Fruit fly (Drosophila melanogaster) whole organism, embryonic: ENCODE results near the gene CG43051.

Experiments used
- Ada2b ChIP-seq: fragments of 200-800 bp; sonication (Bioruptor generic); IDR thresholded peaks from 2 replicates; pipeline ENCODE4 v1.3.6; 2022; ENCODE audit warnings: missing biosample characterization, missing genetic modification characterization
- Atf3 ChIP-seq: fragments of 200-800 bp; sonication (Bioruptor generic); optimal IDR thresholded peaks from 3 replicates; lab custom pipeline; 2016; ENCODE audit warnings: missing biosample characterization, missing genetic modification characterization
- CG10431 ChIP-seq: fragments of 200-800 bp; sonication (Bioruptor generic); optimal IDR thresholded peaks from 3 replicates; lab custom pipeline; 2018; ENCODE audit warnings: missing biosample characterization, mild to moderate bottlenecking, missing genetic modification characterization
- CG10654 ChIP-seq: fragments of 200-800 bp; sonication (Bioruptor generic); optimal IDR thresholded peaks from 2 replicates; lab custom pipeline; 2016; ENCODE audit warnings: missing biosample characterization, missing genetic modification characterization
- CG13123 ChIP-seq: fragments of 200-800 bp; sonication (Bioruptor generic); optimal IDR thresholded peaks from 2 replicates; lab custom pipeline; 2016; ENCODE audit warnings: missing biosample characterization, missing genetic modification characterization
- CG13424 ChIP-seq: fragments of 200-800 bp; sonication (Bioruptor generic); optimal IDR thresholded peaks from 2 replicates; lab custom pipeline; 2019; ENCODE audit warnings: missing biosample characterization, mild to moderate bottlenecking, missing genetic modification characterization, moderate library complexity
- CG14860 ChIP-seq: fragments of 200-800 bp; sonication (Bioruptor generic); IDR thresholded peaks from 3 replicates; pipeline ENCODE4 v1.3.6; 2022; ENCODE audit warnings: missing biosample characterization, missing genetic modification characterization; ENCODE audit not compliant: partially characterized antibody
- CG15269 ChIP-seq: fragments of 200-800 bp; sonication (Bioruptor generic); optimal IDR thresholded peaks from 2 replicates; lab custom pipeline; 2018; ENCODE audit warnings: missing biosample characterization, mild to moderate bottlenecking, missing genetic modification characterization, moderate library complexity
- CG15601 ChIP-seq: fragments of 200-800 bp; sonication (Bioruptor generic); optimal IDR thresholded peaks from 3 replicates; lab custom pipeline; 2019; ENCODE audit warnings: missing biosample characterization, mild to moderate bottlenecking, missing genetic modification characterization, moderate library complexity
- CG15696 ChIP-seq: fragments of 200-800 bp; sonication (Bioruptor generic); optimal IDR thresholded peaks from 2 replicates; lab custom pipeline; 2019; ENCODE audit warnings: missing biosample characterization, mild to moderate bottlenecking, missing genetic modification characterization, moderate library complexity
- CG17359 ChIP-seq: fragments of 200-800 bp; sonication (Bioruptor generic); optimal IDR thresholded peaks from 3 replicates; lab custom pipeline; 2018; ENCODE audit warnings: missing biosample characterization, mild to moderate bottlenecking, missing genetic modification characterization, moderate library complexity
- CG17568 ChIP-seq: fragments of 200-800 bp; sonication (Bioruptor generic); optimal IDR thresholded peaks from 2 replicates; lab custom pipeline; 2018; ENCODE audit warnings: missing biosample characterization, mild to moderate bottlenecking, missing genetic modification characterization, moderate library complexity
- CG18262 ChIP-seq: fragments of 200-800 bp; optimal IDR thresholded peaks from 3 replicates; lab custom pipeline; 2019; ENCODE audit warnings: missing biosample characterization, mild to moderate bottlenecking, missing genetic modification characterization, moderate library complexity
- CG2129 ChIP-seq: fragments of 200-800 bp; sonication (Bioruptor generic); IDR thresholded peaks from 2 replicates; pipeline ENCODE4 v1.3.6; 2022; ENCODE audit warnings: missing biosample characterization, missing genetic modification characterization; ENCODE audit not compliant: partially characterized antibody
- CG3163 ChIP-seq: fragments of 200-800 bp; sonication (Bioruptor generic); optimal IDR thresholded peaks from 3 replicates; lab custom pipeline; 2016; ENCODE audit warnings: missing biosample characterization, missing genetic modification characterization
- CG3407 ChIP-seq: fragments of 200-800 bp; sonication (Bioruptor generic); optimal IDR thresholded peaks from 2 replicates; lab custom pipeline; 2018; ENCODE audit warnings: missing biosample characterization, mild to moderate bottlenecking, missing genetic modification characterization
- CG3995 ChIP-seq: fragments of 200-800 bp; sonication (Bioruptor generic); optimal IDR thresholded peaks from 3 replicates; lab custom pipeline; 2016; ENCODE audit warnings: missing biosample characterization, missing genetic modification characterization
- CG6765 ChIP-seq: fragments of 200-800 bp; sonication (Bioruptor generic); optimal IDR thresholded peaks from 3 replicates; lab custom pipeline; 2017; ENCODE audit warnings: missing biosample characterization, mild to moderate bottlenecking, missing genetic modification characterization
- CG6813 ChIP-seq: fragments of 200-800 bp; sonication (Bioruptor generic); optimal IDR thresholded peaks from 2 replicates; lab custom pipeline; 2017; ENCODE audit warnings: missing biosample characterization, missing genetic modification characterization, mild to moderate bottlenecking, moderate library complexity, missing genetic modification reagents
- CG8478 ChIP-seq: fragments of >200 bp; optimal IDR thresholded peaks from 2 replicates; lab custom pipeline; 2018
- CG8944 ChIP-seq: fragments of 200-800 bp; sonication (Bioruptor generic); optimal IDR thresholded peaks from 3 replicates; lab custom pipeline; 2016; ENCODE audit warnings: missing biosample characterization, missing genetic modification characterization
- CG9215 ChIP-seq: fragments of 200-800 bp; sonication (Bioruptor generic); IDR thresholded peaks from 2 replicates; pipeline ENCODE4 v1.3.6; 2022; ENCODE audit warnings: missing biosample characterization, missing genetic modification characterization
- D19B ChIP-seq: fragments of 200-800 bp; sonication (Bioruptor generic); optimal IDR thresholded peaks from 2 replicates; lab custom pipeline; 2017; ENCODE audit warnings: missing biosample characterization, mild to moderate bottlenecking, missing genetic modification characterization
- Dek ChIP-seq: fragments of 200-800 bp; sonication (Bioruptor generic); optimal IDR thresholded peaks from 3 replicates; lab custom pipeline; 2019; ENCODE audit warnings: missing biosample characterization, mild to moderate bottlenecking, missing genetic modification characterization, moderate library complexity
- Dip2 ChIP-seq: fragments of 200-800 bp; sonication (Bioruptor generic); IDR thresholded peaks from 2 replicates; pipeline ENCODE4 v1.3.6; 2022; ENCODE audit warnings: missing biosample characterization, missing genetic modification characterization
- HLH3B ChIP-seq: fragments of 200-800 bp; sonication (Bioruptor generic); IDR thresholded peaks from 2 replicates; pipeline ENCODE4 v1.3.6; 2022; ENCODE audit warnings: missing biosample characterization, missing genetic modification characterization
- Hand ChIP-seq: fragments of 200-800 bp; sonication (Bioruptor generic); optimal IDR thresholded peaks from 2 replicates; lab custom pipeline; 2017; ENCODE audit warnings: mild to moderate bottlenecking, missing biosample characterization, missing genetic modification reagents, missing genetic modification characterization
- Hmr ChIP-seq: fragments of 200-800 bp; sonication (Bioruptor generic); optimal IDR thresholded peaks from 3 replicates; lab custom pipeline; 2017; ENCODE audit warnings: mild to moderate bottlenecking, missing biosample characterization, missing genetic modification reagents, missing genetic modification characterization
- Hr51 ChIP-seq, 2 experiments: fragments of 200-800 bp; sonication (Bioruptor generic); optimal IDR thresholded peaks; 2 replicates in 1 of 2; 3 replicates in 1 of 2; lab custom pipeline; 2016 to 2018; ENCODE audit warnings: missing biosample characterization in 2 of 2, missing genetic modification characterization in 2 of 2, mild to moderate bottlenecking in 1 of 2, moderate library complexity in 1 of 2
- Poxn ChIP-seq: fragments of 200-800 bp; sonication (Bioruptor generic); IDR thresholded peaks from 2 replicates; pipeline ENCODE4 v1.3.6; 2022; ENCODE audit warnings: missing biosample characterization, missing genetic modification characterization
- Sox100B ChIP-seq: fragments of 200-800 bp; sonication (Bioruptor generic); optimal IDR thresholded peaks from 3 replicates; lab custom pipeline; 2018; ENCODE audit warnings: missing biosample characterization, mild to moderate bottlenecking, missing genetic modification characterization
- Usf ChIP-seq: fragments of 200-800 bp; sonication (Bioruptor generic); optimal IDR thresholded peaks from 2 replicates; lab custom pipeline; 2017; ENCODE audit warnings: missing genotype, missing biosample characterization, missing genetic modification characterization
- Xrp1 ChIP-seq: fragments of 200-800 bp; sonication (Bioruptor generic); IDR thresholded peaks from 2 replicates; pipeline ENCODE4 v1.3.6; 2022; ENCODE audit warnings: missing biosample characterization, missing genetic modification characterization
- bigmax ChIP-seq: fragments of 200-800 bp; sonication (Bioruptor generic); optimal IDR thresholded peaks from 2 replicates; lab custom pipeline; 2018; ENCODE audit warnings: missing biosample characterization, mild to moderate bottlenecking, missing genetic modification characterization
- corto ChIP-seq: fragments of 200-800 bp; sonication (Bioruptor generic); optimal IDR thresholded peaks from 2 replicates; lab custom pipeline; 2016; ENCODE audit warnings: missing biosample characterization, mild to moderate bottlenecking, missing genetic modification characterization, moderate library complexity
- crc ChIP-seq: fragments of 200-800 bp; sonication (Bioruptor generic); optimal IDR thresholded peaks from 2 replicates; lab custom pipeline; 2016; ENCODE audit warnings: missing biosample characterization, missing genetic modification characterization
- dmrt99B ChIP-seq: fragments of 200-800 bp; sonication (Bioruptor generic); optimal IDR thresholded peaks from 2 replicates; lab custom pipeline; 2018; ENCODE audit warnings: missing biosample characterization, mild to moderate bottlenecking, missing genetic modification characterization, moderate library complexity
- esg ChIP-seq: fragments of 200-800 bp; sonication (Bioruptor generic); conservative IDR thresholded peaks from 2 replicates; pipeline ENCODE4 v1.3.6; 2022; ENCODE audit warnings: missing biosample characterization, missing genetic modification characterization
- grn ChIP-seq: fragments of 200-800 bp; sonication (Bioruptor generic); optimal IDR thresholded peaks from 3 replicates; lab custom pipeline; 2017; ENCODE audit warnings: missing biosample characterization, missing genetic modification characterization
- kah ChIP-seq: fragments of 200-800 bp; sonication (Bioruptor generic); optimal IDR thresholded peaks from 2 replicates; lab custom pipeline; 2018; ENCODE audit warnings: missing biosample characterization, mild to moderate bottlenecking, missing genetic modification characterization
- knrl ChIP-seq: fragments of 200-800 bp; sonication (Bioruptor generic); IDR thresholded peaks from 3 replicates; pipeline ENCODE4 v1.3.6; 2022; ENCODE audit warnings: missing biosample characterization, missing genetic modification characterization; ENCODE audit not compliant: partially characterized antibody
- maf-S ChIP-seq: fragments of 200-800 bp; sonication (Bioruptor generic); optimal IDR thresholded peaks from 2 replicates; lab custom pipeline; 2016; ENCODE audit warnings: missing biosample characterization, missing genetic modification characterization
- org-1 ChIP-seq: fragments of 200-800 bp; sonication (Bioruptor generic); optimal IDR thresholded peaks from 2 replicates; lab custom pipeline; 2017; ENCODE audit warnings: missing biosample characterization, missing genetic modification characterization
- pfk ChIP-seq: fragments of 200-800 bp; sonication (Bioruptor generic); optimal IDR thresholded peaks from 2 replicates; lab custom pipeline; 2018; ENCODE audit warnings: missing biosample characterization, mild to moderate bottlenecking, missing genetic modification characterization, moderate library complexity
- pho ChIP-seq: fragments of 200-800 bp; sonication (Bioruptor generic); optimal IDR thresholded peaks from 2 replicates; lab custom pipeline; 2016; ENCODE audit warnings: missing biosample characterization, missing genetic modification characterization
- pros ChIP-seq: fragments of 200-800 bp; sonication (Bioruptor generic); optimal IDR thresholded peaks from 3 replicates; lab custom pipeline; 2019; ENCODE audit warnings: missing biosample characterization, mild to moderate bottlenecking, missing genetic modification characterization, moderate library complexity
- rib ChIP-seq: fragments of 200-800 bp; sonication (Bioruptor generic); IDR thresholded peaks from 2 replicates; pipeline ENCODE4 v1.3.6; 2022; ENCODE audit warnings: missing biosample characterization, missing genetic modification characterization
- run ChIP-seq: fragments of 200-800 bp; sonication (Bioruptor generic); optimal IDR thresholded peaks from 3 replicates; lab custom pipeline; 2018; ENCODE audit warnings: missing biosample characterization, mild to moderate bottlenecking, missing genetic modification characterization
- slbo ChIP-seq: fragments of 200-800 bp; sonication (Bioruptor generic); IDR thresholded peaks from 2 replicates; pipeline ENCODE4 v1.3.6; 2022; ENCODE audit warnings: missing biosample characterization, missing genetic modification characterization
- wor ChIP-seq: fragments of 200-800 bp; sonication (Bioruptor generic); IDR thresholded peaks from 2 replicates; pipeline ENCODE4 v1.3.6; 2022; ENCODE audit warnings: missing biosample characterization, missing genetic modification characterization
- zen ChIP-seq: fragments of 200-800 bp; sonication (Bioruptor generic); optimal IDR thresholded peaks from 3 replicates; lab custom pipeline; 2018; ENCODE audit warnings: missing biosample characterization, mild to moderate bottlenecking, missing genetic modification characterization, moderate library complexity

The CG43051 gene

DNA sequence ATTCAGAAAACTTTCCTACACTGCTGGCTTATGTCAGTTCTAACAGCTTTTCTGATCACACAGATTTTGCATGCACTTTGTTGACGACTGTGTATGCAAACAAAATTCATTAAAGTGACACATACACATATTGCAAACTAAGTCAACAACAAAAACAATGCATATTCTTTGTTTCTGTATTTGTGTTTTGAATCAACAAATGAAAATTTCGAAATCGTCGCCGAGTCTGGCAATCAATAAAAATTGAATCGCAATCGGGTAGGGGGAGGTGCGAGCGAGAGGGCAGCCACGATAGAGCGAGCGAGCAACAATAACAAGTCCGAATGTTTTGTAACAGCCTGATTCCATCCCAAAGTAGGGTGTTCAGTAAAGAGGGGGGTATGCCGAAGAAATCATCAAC, 44.7 kb upstream of the CG43051 start (continued):
- TF ChIP-seq CG6765: no peak
- TF ChIP-seq Hmr (GFP tag; lab: Kevin White, UChicago): peak; percentile 27
- TF ChIP-seq Hand (GFP tag; lab: Kevin White, UChicago): no peak
- TF ChIP-seq Poxn: no peak
- TF ChIP-seq CG8478 (lab: Kevin White, UChicago): no peak
- TF ChIP-seq dmrt99B (tag; lab: Kevin White, UChicago): no peak
- TF ChIP-seq CG3995 (GFP tag; lab: Kevin White, UChicago): no peak
- peak; percentile 40 for TF ChIP-seq Sox100B (GFP tag; lab: Kevin White, UChicago)
- no peak for TF ChIP-seq corto (GFP tag; lab: Kevin White, UChicago)
- no peak for TF ChIP-seq CG9215 (GFP tag; lab: Robert Waterston, UW)
- TF ChIP-seq CG18262 (tag; lab: Kevin White, UChicago): no peak
- peak; percentile 11 for TF ChIP-seq CG8944 (GFP tag; lab: Kevin White, UChicago)
- peak; percentile 10 for TF ChIP-seq org-1 (GFP tag; lab: Kevin White, UChicago)
- peak; percentile 24 for TF ChIP-seq kah (GFP tag; lab: Kevin White, UChicago)
- TF ChIP-seq Dek: peak; percentile 40
- TF ChIP-seq crc (GFP tag; lab: Kevin White, UChicago): no peak
- TF ChIP-seq maf-S (GFP tag; lab: Kevin White, UChicago): no peak
- TF ChIP-seq CG6813 (GFP tag; lab: Kevin White, UChicago): peak; percentile 33
- TF ChIP-seq CG13123 (GFP tag; lab: Kevin White, UChicago): no peak
- no peak for TF ChIP-seq pho
- no peak for TF ChIP-seq CG10654 (GFP tag; lab: Kevin White, UChicago)
- TF ChIP-seq CG17568 (GFP tag; lab: Kevin White, UChicago): peak; percentile 71
- peak; percentile 57 for TF ChIP-seq CG17359 (tag; lab: Kevin White, UChicago)
- no peak for TF ChIP-seq pfk
- TF ChIP-seq slbo (GFP tag; lab: Robert Waterston, UW): no peak
- peak; percentile 31 for TF ChIP-seq CG13424 (tag; lab: Kevin White, UChicago)
- TF ChIP-seq Dip2 (GFP tag; lab: Robert Waterston, UW): no peak
- no peak for TF ChIP-seq bigmax (GFP tag; lab: Kevin White, UChicago)
- TF ChIP-seq Atf3 (GFP tag; lab: Kevin White, UChicago): no peak
- TF ChIP-seq HLH3B (GFP tag; lab: Robert Waterston, UW): no peak
- TF ChIP-seq CG15696 (tag; lab: Kevin White, UChicago): no peak
- no peak for TF ChIP-seq Ada2b
- TF ChIP-seq CG3407 (GFP tag; lab: Kevin White, UChicago): peak; percentile 4
- no peak for TF ChIP-seq CG10431 (GFP tag; lab: Kevin White, UChicago)
- no peak for TF ChIP-seq CG2129 (GFP tag; lab: Robert Waterston, UW)
- TF ChIP-seq D19B (GFP tag; lab: Kevin White, UChicago): no peak
- peak; percentile 10 for TF ChIP-seq CG15269 (tag; lab: Kevin White, UChicago)
- peak in 1 of 2 experiments; percentile 38 for TF ChIP-seq Hr51 (GFP tag; optimal IDR thresholded peaks at IDR 0.05; lab: Kevin White, UChicago)
- no peak for TF ChIP-seq esg
- peak; percentile 28 for TF ChIP-seq CG15601 (tag; lab: Kevin White, UChicago)
- peak; percentile 13 for TF ChIP-seq Xrp1 (GFP tag; lab: Robert Waterston, UW)
- TF ChIP-seq CG3163 (GFP tag; lab: Kevin White, UChicago): no peak
- TF ChIP-seq CG14860 (GFP tag; lab: Robert Waterston, UW): no peak
- no peak for TF ChIP-seq grn (GFP tag; lab: Kevin White, UChicago)
- no peak for TF ChIP-seq knrl (GFP tag; lab: Robert Waterston, UW)
- TF ChIP-seq Usf (GFP tag; lab: Kevin White, UChicago): no peak
- no peak for TF ChIP-seq zen (tag; lab: Kevin White, UChicago)
- 0 out of 2 replicates have a peak, but pooled peaks have one; percentile 35 for TF ChIP-seq rib (GFP tag; lab: Robert Waterston, UW)
- no peak for TF ChIP-seq run (tag; lab: Kevin White, UChicago)
- no peak for TF ChIP-seq wor (GFP tag; lab: Robert Waterston, UW)
- no peak for TF ChIP-seq pros
